Fruit fly (Drosophila melanogaster) whole organism: ENCODE results near the gene Cpsf6.

ENCODE experiments used
- CG8478 ChIP-seq: fragments of >200 bp; optimal IDR thresholded peaks from 2 replicates; lab custom pipeline; 2018; ENCODE audit warnings: inconsistent platforms
- Dll ChIP-seq: fragments of >200 bp; optimal IDR thresholded peaks from 2 replicates; lab custom pipeline; 2017
- EcR ChIP-seq, 2 experiments: fragments of >200 bp; optimal IDR thresholded peaks; 2 replicates each; lab custom pipeline; 2017; ENCODE audit warnings: missing biosample characterization in 2 of 2, missing genetic modification characterization in 2 of 2, missing genetic modification reagents in 2 of 2
- pan ChIP-seq: fragments of >200 bp; optimal IDR thresholded peaks from 2 replicates; lab custom pipeline; 2017
- psq ChIP-seq: fragments of >200 bp; optimal IDR thresholded peaks from 2 replicates; lab custom pipeline; 2017
- usp ChIP-seq: fragments of >200 bp; optimal IDR thresholded peaks from 2 replicates; lab custom pipeline; 2017; ENCODE audit warnings: missing biosample characterization, missing genetic modification characterization, mixed read lengths

DNA sequence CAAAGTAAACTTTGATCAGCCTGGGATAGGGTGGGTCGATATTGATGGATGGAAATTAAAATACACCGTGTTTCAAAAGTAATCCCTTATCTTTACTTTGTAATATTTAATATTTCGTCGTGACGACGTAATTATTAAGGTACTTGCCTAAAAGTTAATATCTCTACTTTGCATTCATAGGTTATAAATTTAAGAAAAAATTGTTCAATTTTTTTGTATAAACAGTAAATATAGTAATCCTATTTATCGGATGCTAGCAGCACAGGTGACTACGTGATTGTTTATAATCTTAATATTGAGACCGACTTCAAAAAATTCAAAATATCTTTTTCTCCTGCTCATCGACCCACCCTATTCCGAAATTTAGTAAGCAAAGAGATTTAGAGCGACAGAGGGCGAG lies 42.8 kb upstream of the Cpsf6 start:
- no peak for TF ChIP-seq CG8478 (lab: Kevin White, UChicago)
- TF ChIP-seq pan (lab: Kevin White, UChicago) = no peak
- TF ChIP-seq usp (GFP tag; lab: Kevin White, UChicago) = no peak
- no peak for TF ChIP-seq Dll
- no peak for TF ChIP-seq psq (lab: Kevin White, UChicago)
- TF ChIP-seq EcR (GFP tag; optimal IDR thresholded peaks at IDR 0.05; lab: Kevin White, UChicago) = no peak
